Worm (Caenorhabditis elegans) whole organism, mixed stage, embryonic: Measurements from ENCODE around the gene dos-1.
A peak's percentile ranks its signal among the peaks of the same experiment; 100 is the strongest.

Experiments
- M03D4.4 ChIP-seq: sonication (generic microtip); optimal IDR thresholded peaks from 2 replicates; lab custom pipeline; 2017; ENCODE audit warnings: mild to moderate bottlenecking, missing genetic modification characterization, missing compliant biosample characterization
- bed-3 ChIP-seq: fragments of 200-800 bp; sonication (Bioruptor generic); optimal IDR thresholded peaks from 3 replicates; lab custom pipeline; 2018; ENCODE audit warnings: mild to moderate bottlenecking, missing genetic modification characterization, moderate library complexity, missing compliant biosample characterization
- blmp-1 ChIP-seq: fragments of 150-350 bp; optimal IDR thresholded peaks from 2 replicates; lab custom pipeline; 2014; ENCODE audit warnings: missing biosample characterization, missing genetic modification characterization
- ceh-39 ChIP-seq: fragments of 150-350 bp; optimal IDR thresholded peaks from 2 replicates; lab custom pipeline; 2014; ENCODE audit warnings: missing biosample characterization, missing genetic modification characterization
- ceh-43 ChIP-seq: fragments of 200-800 bp; sonication (Bioruptor generic); optimal IDR thresholded peaks from 2 replicates; lab custom pipeline; 2018; ENCODE audit warnings: mild to moderate bottlenecking, missing genetic modification characterization, moderate library complexity, missing compliant biosample characterization
- ceh-83 ChIP-seq: fragments of 200-800 bp; sonication (Bioruptor generic); optimal IDR thresholded peaks from 2 replicates; lab custom pipeline; 2018; ENCODE audit warnings: mild to moderate bottlenecking, missing genetic modification characterization, missing compliant biosample characterization
- ces-1 ChIP-seq: fragments of 150-350 bp; optimal IDR thresholded peaks from 2 replicates; lab custom pipeline; 2014; ENCODE audit warnings: missing biosample characterization, missing genetic modification reagents, missing genetic modification characterization
- cnd-1 ChIP-seq: fragments of 200-800 bp; sonication (Bioruptor generic); optimal IDR thresholded peaks from 2 replicates; lab custom pipeline; 2018; ENCODE audit warnings: mild to moderate bottlenecking, missing genetic modification characterization, missing compliant biosample characterization
- drap-1 ChIP-seq: fragments of 200-800 bp; sonication (Bioruptor generic); optimal IDR thresholded peaks from 3 replicates; lab custom pipeline; 2018; ENCODE audit warnings: mild to moderate bottlenecking, missing genetic modification characterization, missing compliant biosample characterization
- elt-1 ChIP-seq: sonication (generic microtip); optimal IDR thresholded peaks from 2 replicates; lab custom pipeline; 2017; ENCODE audit warnings: missing genetic modification characterization, mild to moderate bottlenecking, missing compliant biosample characterization, antibody characterized with exemption, moderate library complexity, borderline replicate concordance; ENCODE audit not compliant: insufficient read depth
- elt-3 ChIP-seq: fragments of 150-350 bp; optimal IDR thresholded peaks from 2 replicates; lab custom pipeline; 2014; ENCODE audit warnings: missing biosample characterization, missing genetic modification characterization
- flh-1 ChIP-seq: fragments of 200-800 bp; sonication (Bioruptor generic); optimal IDR thresholded peaks from 2 replicates; lab custom pipeline; 2018; ENCODE audit warnings: mild to moderate bottlenecking, missing genetic modification characterization, moderate library complexity, missing compliant biosample characterization
- ham-2 ChIP-seq: fragments of 200-800 bp; sonication (Bioruptor generic); optimal IDR thresholded peaks from 2 replicates; lab custom pipeline; 2018; ENCODE audit warnings: mild to moderate bottlenecking, missing genetic modification characterization, missing compliant biosample characterization
- hlh-1 ChIP-seq: fragments of 150-350 bp; optimal IDR thresholded peaks from 2 replicates; lab custom pipeline; 2014; ENCODE audit warnings: missing biosample characterization, missing genetic modification reagents, missing genetic modification characterization
- lin-13 ChIP-seq: fragments of 150-350 bp; optimal IDR thresholded peaks from 2 replicates; lab custom pipeline; 2014; ENCODE audit warnings: missing biosample characterization, missing genetic modification characterization
- lin-32 ChIP-seq: fragments of 200-800 bp; sonication (Bioruptor generic); optimal IDR thresholded peaks from 2 replicates; lab custom pipeline; 2018; ENCODE audit warnings: mild to moderate bottlenecking, missing genetic modification characterization, missing compliant biosample characterization
- lsy-2 ChIP-seq: fragments of 150-350 bp; optimal IDR thresholded peaks from 2 replicates; lab custom pipeline; 2014; ENCODE audit warnings: missing biosample characterization, missing genetic modification characterization
- mab-5 ChIP-seq: fragments of 150-350 bp; optimal IDR thresholded peaks from 2 replicates; lab custom pipeline; 2014; ENCODE audit warnings: missing biosample characterization, missing genetic modification characterization
- mep-1 ChIP-seq: fragments of 150-350 bp; optimal IDR thresholded peaks from 2 replicates; lab custom pipeline; 2017; ENCODE audit warnings: missing biosample characterization, missing genetic modification reagents, missing genetic modification characterization, inconsistent platforms
- mls-2 ChIP-seq: sonication (generic microtip); optimal IDR thresholded peaks from 2 replicates; lab custom pipeline; 2016; ENCODE audit warnings: mild to moderate bottlenecking, missing genetic modification characterization, moderate library complexity, missing compliant biosample characterization
- nhr-12 ChIP-seq: fragments of 150-350 bp; optimal IDR thresholded peaks from 2 replicates; lab custom pipeline; 2014; ENCODE audit warnings: missing biosample characterization, missing genetic modification characterization
- nhr-2 ChIP-seq: fragments of 150-350 bp; optimal IDR thresholded peaks from 2 replicates; lab custom pipeline; 2014; ENCODE audit warnings: missing biosample characterization, missing genetic modification characterization
- nhr-237 ChIP-seq: fragments of 150-350 bp; optimal IDR thresholded peaks from 2 replicates; lab custom pipeline; 2014; ENCODE audit warnings: missing biosample characterization, missing genetic modification characterization
- nhr-28 ChIP-seq: fragments of 150-350 bp; optimal IDR thresholded peaks from 2 replicates; lab custom pipeline; 2014; ENCODE audit warnings: missing biosample characterization, missing genetic modification characterization
- nhr-76 ChIP-seq: sonication (generic microtip); optimal IDR thresholded peaks from 2 replicates; lab custom pipeline; 2017; ENCODE audit warnings: missing biosample characterization, missing genetic modification characterization
- pha-4 ChIP-seq: fragments of 150-350 bp; optimal IDR thresholded peaks from 2 replicates; lab custom pipeline; 2018; ENCODE audit warnings: missing biosample characterization, missing genetic modification reagents, missing genetic modification characterization
- sem-2 ChIP-seq: fragments of 200-800 bp; sonication (Bioruptor generic); optimal IDR thresholded peaks from 2 replicates; lab custom pipeline; 2018; ENCODE audit warnings: mild to moderate bottlenecking, missing genetic modification characterization, missing compliant biosample characterization
- snpc-4 ChIP-seq: fragments of 150-350 bp; optimal IDR thresholded peaks from 2 replicates; lab custom pipeline; 2014; ENCODE audit warnings: missing biosample characterization, missing genetic modification characterization
- sptf-1 ChIP-seq: sonication (generic microtip); optimal IDR thresholded peaks from 2 replicates; lab custom pipeline; 2017; ENCODE audit warnings: mild to moderate bottlenecking, missing genetic modification characterization, moderate library complexity, missing compliant biosample characterization
- tbx-8 ChIP-seq: fragments of 200-800 bp; sonication (Bioruptor generic); optimal IDR thresholded peaks from 2 replicates; lab custom pipeline; 2018; ENCODE audit warnings: mild to moderate bottlenecking, missing genetic modification characterization, moderate library complexity, missing compliant biosample characterization
- unc-120 ChIP-seq: sonication (generic microtip); optimal IDR thresholded peaks from 2 replicates; lab custom pipeline; 2017; ENCODE audit warnings: missing genetic modification characterization, missing compliant biosample characterization; ENCODE audit not compliant: poor library complexity, severe bottlenecking
- unc-39 ChIP-seq: fragments of 150-350 bp; optimal IDR thresholded peaks from 2 replicates; lab custom pipeline; 2014; ENCODE audit warnings: missing biosample characterization, missing genetic modification characterization
- unc-62 ChIP-seq: fragments of 150-350 bp; optimal IDR thresholded peaks from 2 replicates; lab custom pipeline; 2014; ENCODE audit warnings: missing biosample characterization, missing genetic modification reagents, missing genetic modification characterization
- zip-8 ChIP-seq: fragments of 150-350 bp; optimal IDR thresholded peaks from 2 replicates; lab custom pipeline; 2014; ENCODE audit warnings: missing biosample characterization, missing genetic modification characterization
- ztf-11 ChIP-seq: fragments of 150-350 bp; optimal IDR thresholded peaks from 2 replicates; lab custom pipeline; 2014; ENCODE audit warnings: missing biosample characterization, missing genetic modification characterization

Gene dos-1

ce11 chrIII:9110270-9110669 is 6.5 kb downstream of the dos-1 start:
- TF ChIP-seq mep-1 (tag; lab: Kevin White, UChicago), result no peak
- TF ChIP-seq bed-3 (GFP tag; lab: Kevin White, UChicago), result no peak
- TF ChIP-seq elt-1 (tag; lab: Kevin White, UChicago), result no peak
- no peak for TF ChIP-seq M03D4.4 (tag; lab: Kevin White, UChicago)

DNA sequence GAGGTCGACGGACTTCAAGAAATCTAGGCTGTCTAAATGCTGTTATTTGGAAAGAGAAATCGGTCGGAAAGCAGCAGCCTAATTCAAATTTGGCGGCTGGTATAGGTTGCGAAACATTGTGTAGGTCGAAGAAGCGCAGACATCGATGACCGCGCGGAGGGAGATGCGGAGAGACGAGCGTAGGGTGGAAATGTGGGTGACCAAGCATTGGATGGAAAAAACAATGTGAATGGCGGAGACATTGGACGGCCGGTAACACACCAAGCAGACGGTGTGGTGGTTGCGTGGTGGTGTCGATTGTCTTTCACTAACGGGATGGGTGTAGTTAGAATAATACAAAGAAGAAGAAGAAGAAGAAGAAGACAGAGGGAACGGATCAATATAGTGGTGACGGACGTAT is 8.7 kb downstream of the dos-1 start:
- TF ChIP-seq ztf-11 (tag; lab: Kevin White, UChicago), result no peak
- no peak for TF ChIP-seq unc-120
- TF ChIP-seq sem-2 (GFP tag; lab: Kevin White, UChicago), result no peak
- peak; percentile 23 for TF ChIP-seq drap-1 (GFP tag; lab: Kevin White, UChicago)
- TF ChIP-seq zip-8, result peak; percentile 1
- TF ChIP-seq nhr-2 (tag; lab: Kevin White, UChicago), result peak; percentile 77
- no peak for TF ChIP-seq unc-62 (GFP tag; lab: Kevin White, UChicago)
- TF ChIP-seq ceh-43, result no peak
- no peak for TF ChIP-seq lin-32
- TF ChIP-seq elt-1 (tag; lab: Kevin White, UChicago), result no peak
- TF ChIP-seq bed-3 (GFP tag; lab: Kevin White, UChicago), result no peak
- no peak for TF ChIP-seq blmp-1
- TF ChIP-seq mep-1 (tag; lab: Kevin White, UChicago), result no peak
- TF ChIP-seq nhr-76 (tag; lab: Kevin White, UChicago), result no peak
- peak; percentile 37 for TF ChIP-seq ceh-39 (tag; lab: Kevin White, UChicago)
- TF ChIP-seq pha-4 (tag; lab: Kevin White, UChicago), result no peak
- peak; percentile 48 for TF ChIP-seq lin-13 (tag; lab: Kevin White, UChicago)
- no peak for TF ChIP-seq nhr-237 (tag; lab: Kevin White, UChicago)
- TF ChIP-seq ham-2 (GFP tag; lab: Kevin White, UChicago), result peak; percentile 74
- TF ChIP-seq ces-1 (GFP tag; lab: Kevin White, UChicago), result no peak
- peak; percentile 56 for TF ChIP-seq sptf-1 (tag; lab: Kevin White, UChicago)
- TF ChIP-seq unc-39 (tag; lab: Kevin White, UChicago), result no peak
- TF ChIP-seq elt-3 (tag; lab: Kevin White, UChicago), result no peak
- TF ChIP-seq mls-2 (tag; lab: Kevin White, UChicago), result peak; percentile 66
- TF ChIP-seq nhr-28 (tag; lab: Kevin White, UChicago), result no peak
- no peak for TF ChIP-seq tbx-8 (GFP tag; lab: Kevin White, UChicago)
- no peak for TF ChIP-seq snpc-4 (tag; lab: Kevin White, UChicago)
- peak; percentile 36 for TF ChIP-seq M03D4.4 (tag; lab: Kevin White, UChicago)
- no peak for TF ChIP-seq hlh-1 (tag; lab: Kevin White, UChicago)
- TF ChIP-seq mab-5 (tag; lab: Kevin White, UChicago), result no peak
- TF ChIP-seq cnd-1 (tag; lab: Kevin White, UChicago), result no peak
- no peak for TF ChIP-seq ceh-83 (GFP tag; lab: Kevin White, UChicago)
- no peak for TF ChIP-seq flh-1 (GFP tag; lab: Kevin White, UChicago)
- no peak for TF ChIP-seq lsy-2
- no peak for TF ChIP-seq nhr-12

ce11 chrIII:9114076-9114475 is 10.3 kb downstream of the dos-1 start:
- no peak for TF ChIP-seq nhr-237 (tag; lab: Kevin White, UChicago)
- no peak for TF ChIP-seq unc-39 (tag; lab: Kevin White, UChicago)
- TF ChIP-seq unc-120, result no peak
- TF ChIP-seq nhr-76 (tag; lab: Kevin White, UChicago), result no peak
- TF ChIP-seq flh-1 (GFP tag; lab: Kevin White, UChicago), result no peak
- TF ChIP-seq sem-2 (GFP tag; lab: Kevin White, UChicago), result no peak
- TF ChIP-seq lin-13 (tag; lab: Kevin White, UChicago), result no peak
- TF ChIP-seq pha-4 (tag; lab: Kevin White, UChicago), result no peak
- TF ChIP-seq nhr-28 (tag; lab: Kevin White, UChicago), result no peak
- TF ChIP-seq blmp-1, result no peak
- no peak for TF ChIP-seq lin-32
- TF ChIP-seq ceh-83 (GFP tag; lab: Kevin White, UChicago), result no peak
- TF ChIP-seq ham-2 (GFP tag; lab: Kevin White, UChicago), result no peak
- no peak for TF ChIP-seq tbx-8 (GFP tag; lab: Kevin White, UChicago)
- TF ChIP-seq M03D4.4 (tag; lab: Kevin White, UChicago), result no peak
- TF ChIP-seq unc-62 (GFP tag; lab: Kevin White, UChicago), result no peak
- TF ChIP-seq mab-5 (tag; lab: Kevin White, UChicago), result no peak
- TF ChIP-seq nhr-12, result no peak
- TF ChIP-seq, all 35 proteins: peak for 0
